Comparison of ENCODE assay signal across 3 fruit fly cellular contexts in the genomic region with DNA sequence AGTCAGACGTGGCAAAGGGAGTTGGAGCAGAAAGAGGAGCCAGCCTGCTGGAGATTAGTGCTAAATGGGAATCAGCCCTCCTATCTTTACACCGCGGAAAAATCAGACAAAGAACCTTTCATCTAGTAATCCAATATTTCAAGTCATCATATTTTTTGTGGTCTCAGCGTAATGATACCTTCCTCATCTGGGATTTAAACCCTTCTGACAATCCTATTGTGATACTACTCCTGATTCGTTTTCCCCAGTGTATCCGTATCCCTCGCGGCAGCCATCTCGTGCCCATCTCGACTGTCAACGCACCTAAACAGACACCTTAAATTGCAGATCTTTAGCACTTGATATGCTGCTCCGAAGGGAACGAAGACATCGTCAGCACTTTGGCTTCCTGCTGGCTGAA.
A peak's percentile ranks its signal among the peaks of the same experiment; 100 is the strongest.
TF ChIP-seq lines count a peak whose summit lies in the region.

No protein-coding gene starts in this region.

- no peak for TF ChIP-seq CTCF in whole organism, embryonic (GFP tag; optimal IDR thresholded peaks at IDR 0.05; lab: Kevin White, UChicago)

TF ChIP-seq in whole organism, embryonic, 481 proteins besides CTCF, POLR2A, EP300 and RAD21 (continues in another document):
- TF ChIP-seq MESR4 (GFP tag; optimal IDR thresholded peaks at IDR 0.05; lab: Kevin White, UChicago) (no peak), CG8281 (tag; optimal IDR thresholded peaks at IDR 0.05; lab: Kevin White, UChicago) (no peak), Bdp1 (GFP tag; optimal IDR thresholded peaks at IDR 0.05; lab: Kevin White, UChicago) (no peak), sens (GFP tag; lab: Kevin White, UChicago) (peak; percentile 10), Gsc (GFP tag; IDR thresholded peaks at IDR 0.05; lab: Robert Waterston, UW) (no peak), Ada2b (GFP tag; IDR thresholded peaks at IDR 0.05; lab: Robert Waterston, UW) (no peak), cwo (GFP tag; optimal IDR thresholded peaks at IDR 0.05; lab: Kevin White, UChicago) (no peak), CG6254 (GFP tag; optimal IDR thresholded peaks at IDR 0.05; lab: Kevin White, UChicago) (no peak), zen (tag; optimal IDR thresholded peaks at IDR 0.05; lab: Kevin White, UChicago) (no peak), tin (GFP tag; optimal IDR thresholded peaks at IDR 0.05; lab: Kevin White, UChicago) (peak; percentile 8), CG11504 (tag; optimal IDR thresholded peaks at IDR 0.05; lab: Kevin White, UChicago) (no peak), Dfd (GFP tag; optimal IDR thresholded peaks at IDR 0.05; lab: Kevin White, UChicago) (no peak), Stat92E (GFP tag; optimal IDR thresholded peaks at IDR 0.05; lab: Kevin White, UChicago) (no peak), CG17359 (tag; optimal IDR thresholded peaks at IDR 0.05; lab: Kevin White, UChicago) (no peak), dpn (GFP tag; optimal IDR thresholded peaks at IDR 0.05; lab: Kevin White, UChicago) (no peak), chif (GFP tag; optimal IDR thresholded peaks at IDR 0.05; lab: Kevin White, UChicago) (no peak), CG8924 (tag; optimal IDR thresholded peaks at IDR 0.05; lab: Kevin White, UChicago) (no peak), ssp (GFP tag; IDR thresholded peaks at IDR 0.05; lab: Robert Waterston, UW) (peak; percentile 15; the same call in 1 of the 2 replicates), CG32767 (GFP tag; IDR thresholded peaks at IDR 0.05; lab: Robert Waterston, UW) (no peak), CG1832 (GFP tag; optimal IDR thresholded peaks at IDR 0.05; lab: Kevin White, UChicago) (no peak), ems (GFP tag; optimal IDR thresholded peaks at IDR 0.05; lab: Kevin White, UChicago) (peak; percentile 25), sug (tag; optimal IDR thresholded peaks at IDR 0.05; lab: Kevin White, UChicago) (no peak), sim (GFP tag; IDR thresholded peaks at IDR 0.05; lab: Robert Waterston, UW) (no peak), Ravus (GFP tag; IDR thresholded peaks at IDR 0.05; lab: Robert Waterston, UW) (no peak), org-1 (GFP tag; optimal IDR thresholded peaks at IDR 0.05; lab: Kevin White, UChicago) (no peak), vnd (GFP tag; IDR thresholded peaks at IDR 0.05; lab: Robert Waterston, UW; ENCODE audit: partially characterized antibody) (no peak), CG4282 (GFP tag; optimal IDR thresholded peaks at IDR 0.05; lab: Kevin White, UChicago) (no peak), CG32532 (GFP tag; IDR thresholded peaks at IDR 0.05; lab: Robert Waterston, UW) (peak; percentile 25; the same call in 1 of the 2 replicates), chm (GFP tag; IDR thresholded peaks at IDR 0.05; lab: Robert Waterston, UW) (no peak), ind (GFP tag; optimal IDR thresholded peaks at IDR 0.05; lab: Kevin White, UChicago) (peak; percentile 33)

TF ChIP-seq in whole organism, prepupa, 60 proteins besides CTCF, POLR2A, EP300 and RAD21 (continues in another document):
- TF ChIP-seq Sox15 (GFP tag; optimal IDR thresholded peaks at IDR 0.05; lab: Kevin White, UChicago) (no peak), CG6276 (GFP tag; optimal IDR thresholded peaks at IDR 0.05; lab: Kevin White, UChicago) (no peak), CG11762 (GFP tag; optimal IDR thresholded peaks at IDR 0.05; lab: Kevin White, UChicago; ENCODE audit: insufficient read depth) (peak; percentile 40), Ets21C (GFP tag; optimal IDR thresholded peaks at IDR 0.05; lab: Kevin White, UChicago) (no peak), Gug (GFP tag; IDR thresholded peaks at IDR 0.05; lab: Robert Waterston, UW) (peak; percentile 50), Ets96B (tag; optimal IDR thresholded peaks at IDR 0.05; lab: Kevin White, UChicago) (peak; percentile 68), CG10669 (GFP tag; optimal IDR thresholded peaks at IDR 0.05; lab: Kevin White, UChicago) (peak; percentile 47), Eip78C (GFP tag; lab: Kevin White, UChicago) (peak; percentile 79), salr (GFP tag; optimal IDR thresholded peaks at IDR 0.05; lab: Kevin White, UChicago) (peak; percentile 32 to 35), OdsH (GFP tag; optimal IDR thresholded peaks at IDR 0.05; lab: Kevin White, UChicago) (peak; percentile 35), CG8632 (GFP tag; optimal IDR thresholded peaks at IDR 0.05; lab: Kevin White, UChicago) (no peak), fd59A (GFP tag; optimal IDR thresholded peaks at IDR 0.05; lab: Kevin White, UChicago) (peak; percentile 47), Smox (GFP tag; optimal IDR thresholded peaks at IDR 0.05; lab: Kevin White, UChicago) (no peak), CG4318 (GFP tag; optimal IDR thresholded peaks at IDR 0.05; lab: Kevin White, UChicago) (peak; percentile 38), Met (GFP tag; optimal IDR thresholded peaks at IDR 0.05; lab: Kevin White, UChicago) (no peak), CG11294 (GFP tag; IDR thresholded peaks at IDR 0.05; lab: Robert Waterston, UW) (no peak), vri (GFP tag; optimal IDR thresholded peaks at IDR 0.05; lab: Kevin White, UChicago) (no peak), cyc (GFP tag; optimal IDR thresholded peaks at IDR 0.05; lab: Kevin White, UChicago) (no peak), Eip93F (GFP tag; optimal IDR thresholded peaks at IDR 0.05; lab: Kevin White, UChicago) (no peak), svp (GFP tag; lab: Kevin White, UChicago) (no peak), fkh (GFP tag; optimal IDR thresholded peaks at IDR 0.05; lab: Kevin White, UChicago) (no peak), CG10631 (GFP tag; optimal IDR thresholded peaks at IDR 0.05; lab: Kevin White, UChicago) (peak; percentile 50), CG32006 (GFP tag; optimal IDR thresholded peaks at IDR 0.05; lab: Kevin White, UChicago) (peak; percentile 54), eg (GFP tag; IDR thresholded peaks at IDR 0.05; lab: Robert Waterston, UW) (no peak), CG9139 (GFP tag; optimal IDR thresholded peaks at IDR 0.05; lab: Kevin White, UChicago) (no peak), acj6 (GFP tag; optimal IDR thresholded peaks at IDR 0.05; lab: Kevin White, UChicago) (peak; percentile 38), CG1621 (tag; optimal IDR thresholded peaks at IDR 0.05; lab: Kevin White, UChicago) (peak; percentile 18), CG16779 (tag; optimal IDR thresholded peaks at IDR 0.05; lab: Kevin White, UChicago) (no peak), CG3919 (GFP tag; optimal IDR thresholded peaks at IDR 0.05; lab: Kevin White, UChicago) (peak; percentile 77), Hr39 (GFP tag; optimal IDR thresholded peaks at IDR 0.05; lab: Kevin White, UChicago) (no peak), CG31627 (GFP tag; optimal IDR thresholded peaks at IDR 0.05; lab: Kevin White, UChicago) (peak; percentile 6), CG8119 (GFP tag; IDR thresholded peaks at IDR 0.05; lab: Robert Waterston, UW) (0 out of 3 replicates have a peak, but pooled peaks have one; percentile 25)

TF ChIP-seq in whole organism, pupa, 21 proteins besides CTCF, POLR2A, EP300 and RAD21:
- TF ChIP-seq CG9948 (tag; optimal IDR thresholded peaks at IDR 0.05; lab: Kevin White, UChicago) (peak; percentile 63), EcR (GFP tag; optimal IDR thresholded peaks at IDR 0.05; lab: Kevin White, UChicago) (no peak), D1 (tag; optimal IDR thresholded peaks at IDR 0.05; lab: Kevin White, UChicago) (no peak), Pif1B (GFP tag; optimal IDR thresholded peaks at IDR 0.05; lab: Kevin White, UChicago) (peak; percentile 9), rn (GFP tag; IDR thresholded peaks at IDR 0.05; lab: Robert Waterston, UW) (no peak), CG34367 (tag; optimal IDR thresholded peaks at IDR 0.05; lab: Kevin White, UChicago) (peak; percentile 59), CG10348 (GFP tag; IDR thresholded peaks at IDR 0.05; lab: Robert Waterston, UW) (no peak), CG8159 (tag; optimal IDR thresholded peaks at IDR 0.05; lab: Kevin White, UChicago) (peak; percentile 60), fd96Ca (GFP tag; IDR thresholded peaks at IDR 0.05; lab: Robert Waterston, UW) (peak; percentile 62; the same call in 2 of the 3 replicates), CG8301 (tag; optimal IDR thresholded peaks at IDR 0.05; lab: Kevin White, UChicago) (peak; percentile 51), CG14655 (GFP tag; optimal IDR thresholded peaks at IDR 0.05; lab: Kevin White, UChicago) (peak; percentile 66), CG12605 (GFP tag; IDR thresholded peaks at IDR 0.05; lab: Robert Waterston, UW) (no peak), CG15710 (tag; optimal IDR thresholded peaks at IDR 0.05; lab: Kevin White, UChicago) (peak; percentile 52), CG32121 (GFP tag; IDR thresholded peaks at IDR 0.05; lab: Robert Waterston, UW) (no peak), Pif1A (GFP tag; optimal IDR thresholded peaks at IDR 0.05; lab: Kevin White, UChicago) (peak; percentile 41), gl (tag; optimal IDR thresholded peaks at IDR 0.05; lab: Kevin White, UChicago) (peak; percentile 8), CG17806 (tag; optimal IDR thresholded peaks at IDR 0.05; lab: Kevin White, UChicago) (peak; percentile 66), CG4496 (GFP tag; IDR thresholded peaks at IDR 0.05; lab: Robert Waterston, UW) (0 out of 3 replicates have a peak, but pooled peaks have one; percentile 31), Snoo (tag; optimal IDR thresholded peaks at IDR 0.05; lab: Kevin White, UChicago) (no peak), Ets98B (GFP tag; IDR thresholded peaks at IDR 0.05; lab: Robert Waterston, UW) (peak; percentile 32; the same call in 1 of the 2 replicates), CG13204 (GFP tag; optimal IDR thresholded peaks at IDR 0.05; lab: Kevin White, UChicago) (no peak)
TF ChIP-seq in whole organism, pupa: peak in this region for 13.

Comparison
In these comparisons a context has a peak if more than half of its experiments do, and no peak if none do; other contexts are left out.
1. Of the 7 proteins assayed by ChIP-seq in both whole organism, embryonic and whole organism, prepupa: peak only in whole organism, embryonic: none; only in whole organism, prepupa: none; in both: Gug; in neither: 6.